In the genomic region with DNA sequence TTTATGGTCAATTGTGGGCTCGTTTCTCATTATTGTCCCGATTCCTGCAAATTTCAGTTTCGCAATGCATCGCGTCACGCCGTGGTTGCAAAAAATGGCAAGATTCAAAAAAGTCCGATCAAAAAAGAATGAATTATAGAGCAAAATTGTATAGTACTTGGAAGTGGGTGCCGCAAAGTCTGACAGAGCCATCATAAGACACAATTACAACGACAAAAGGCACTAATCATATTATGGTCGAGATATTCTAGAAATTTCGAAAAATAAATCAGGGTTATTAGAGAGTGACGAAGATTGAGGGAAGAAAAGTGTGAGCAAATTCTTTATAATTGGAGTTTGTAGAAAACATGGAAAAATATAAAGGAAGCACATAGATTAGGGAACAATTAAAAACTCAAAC, we compare ENCODE assay signal across 2 worm cellular contexts.
TF ChIP-seq lines count a peak whose summit lies in the region.

No protein-coding gene starts in this region.

TF ChIP-seq in whole organism, L1 larva, 84 proteins besides CTCF, POLR2A, EP300 and RAD21:
- TF ChIP-seq ceh-8 (GFP tag; optimal IDR thresholded peaks at IDR 0.05; lab: Kevin White, UChicago): peak; percentile 90
- TF ChIP-seq vab-15 (tag; optimal IDR thresholded peaks at IDR 0.05; lab: Kevin White, UChicago): no peak
- no peak for TF ChIP-seq egl-27 (tag; optimal IDR thresholded peaks at IDR 0.05; lab: Kevin White, UChicago)
- no peak for TF ChIP-seq ets-5 (GFP tag; IDR thresholded peaks at IDR 0.05; lab: Robert Waterston, UW)
- TF ChIP-seq dsc-1 (tag; optimal IDR thresholded peaks at IDR 0.05; lab: Kevin White, UChicago): peak; percentile 61
- TF ChIP-seq snpc-4 (tag; optimal IDR thresholded peaks at IDR 0.05; lab: Kevin White, UChicago): no peak
- no peak for TF ChIP-seq blmp-1 (tag; optimal IDR thresholded peaks at IDR 0.05; lab: Kevin White, UChicago)
TF ChIP-seq in whole organism, L1 larva: peak in this region for 2.

TF ChIP-seq in whole organism, L4 larva, 104 proteins besides CTCF, POLR2A, EP300 and RAD21:
- no peak for TF ChIP-seq lir-3 (tag; optimal IDR thresholded peaks at IDR 0.05; lab: Kevin White, UChicago)
- TF ChIP-seq tra-1 (GFP tag; IDR thresholded peaks at IDR 0.05; lab: Robert Waterston, UW): no peak
- peak; percentile 11 for TF ChIP-seq aha-1 (tag; lab: Kevin White, UChicago)
- no peak for TF ChIP-seq dmd-6 (GFP tag; IDR thresholded peaks at IDR 0.05; lab: Robert Waterston, UW)
- TF ChIP-seq unc-62 (GFP tag; optimal IDR thresholded peaks at IDR 0.05 in 1 of 2; lab: Kevin White, UChicago): no peak
- TF ChIP-seq unc-62 (tag; optimal IDR thresholded peaks at IDR 0.05; lab: Kevin White, UChicago): no peak
TF ChIP-seq in whole organism, L4 larva: peak in this region for 1.
